5 fruit fly cellular contexts compared by ENCODE assay signal in genomic region chr3L:871713-872112, dm6.
TF ChIP-seq lines count a peak whose summit lies in the region.

Usp10 (plus strand) TSS chr3L:871899.

- peak; percentile 30 for TF ChIP-seq CTCF in whole organism, embryonic (GFP tag; optimal IDR thresholded peaks at IDR 0.05; lab: Kevin White, UChicago)

TF ChIP-seq in whole organism, adult, 20 proteins besides CTCF, POLR2A, EP300 and RAD21:
- TF ChIP-seq CG5204 (GFP tag; optimal IDR thresholded peaks at IDR 0.05; lab: Kevin White, UChicago) (no peak), cnc (optimal IDR thresholded peaks at IDR 0.05; lab: Kevin White, UChicago) (peak; percentile 60 to 92), Hr96 (GFP tag; optimal IDR thresholded peaks at IDR 0.05; lab: Kevin White, UChicago) (no peak), Crg-1 (GFP tag; optimal IDR thresholded peaks at IDR 0.05; lab: Kevin White, UChicago) (no peak), pad (GFP tag; optimal IDR thresholded peaks at IDR 0.05; lab: Kevin White, UChicago) (no peak), CG33017 (tag; optimal IDR thresholded peaks at IDR 0.05; lab: Kevin White, UChicago) (no peak), Mnt (GFP tag; optimal IDR thresholded peaks at IDR 0.05; lab: Kevin White, UChicago) (peak; percentile 48), toe (GFP tag; optimal IDR thresholded peaks at IDR 0.05; lab: Kevin White, UChicago) (no peak), tj (GFP tag; optimal IDR thresholded peaks at IDR 0.05; lab: Kevin White, UChicago) (peak; percentile 53), bab1 (GFP tag; optimal IDR thresholded peaks at IDR 0.05; lab: Kevin White, UChicago) (peak; percentile 19), CG14711 (tag; optimal IDR thresholded peaks at IDR 0.05; lab: Kevin White, UChicago) (peak; percentile 99), CG7101 (tag; optimal IDR thresholded peaks at IDR 0.05; lab: Kevin White, UChicago) (no peak), CG7045 (GFP tag; optimal IDR thresholded peaks at IDR 0.05; lab: Kevin White, UChicago) (no peak), cic (GFP tag; optimal IDR thresholded peaks at IDR 0.05; lab: Kevin White, UChicago) (peak; percentile 43)

TF ChIP-seq in whole organism, embryonic, 481 proteins besides CTCF, POLR2A, EP300 and RAD21 (continues in another document):
- TF ChIP-seq E2f2 (GFP tag; IDR thresholded peaks at IDR 0.05; lab: Robert Waterston, UW) = peak; percentile 99
- TF ChIP-seq CG8765 (GFP tag; IDR thresholded peaks at IDR 0.05; lab: Robert Waterston, UW) = no peak
- no peak for TF ChIP-seq ind (GFP tag; optimal IDR thresholded peaks at IDR 0.05; lab: Kevin White, UChicago)
- TF ChIP-seq CG33557 (GFP tag; optimal IDR thresholded peaks at IDR 0.05; lab: Kevin White, UChicago) = no peak
- no peak for TF ChIP-seq ac (GFP tag; optimal IDR thresholded peaks at IDR 0.05; lab: Kevin White, UChicago)
- no peak for TF ChIP-seq so (GFP tag; IDR thresholded peaks at IDR 0.05; lab: Robert Waterston, UW)
- no peak for TF ChIP-seq CG6813 (GFP tag; optimal IDR thresholded peaks at IDR 0.05; lab: Kevin White, UChicago)
- TF ChIP-seq zf30C (GFP tag; optimal IDR thresholded peaks at IDR 0.05; lab: Kevin White, UChicago) = no peak
- TF ChIP-seq emc (GFP tag; optimal IDR thresholded peaks at IDR 0.05; lab: Kevin White, UChicago) = no peak
- TF ChIP-seq BtbVII (GFP tag; optimal IDR thresholded peaks at IDR 0.05; lab: Kevin White, UChicago) = no peak
- no peak for TF ChIP-seq chm (GFP tag; IDR thresholded peaks at IDR 0.05; lab: Robert Waterston, UW)
- peak; percentile 42 for TF ChIP-seq Myb (GFP tag; optimal IDR thresholded peaks at IDR 0.05; lab: Kevin White, UChicago)
- no peak for TF ChIP-seq Dfd (GFP tag; optimal IDR thresholded peaks at IDR 0.05; lab: Kevin White, UChicago)
- no peak for TF ChIP-seq gro (GFP tag; optimal IDR thresholded peaks at IDR 0.05; lab: Kevin White, UChicago)
- no peak for TF ChIP-seq Fer3 (tag; optimal IDR thresholded peaks at IDR 0.05; lab: Kevin White, UChicago)
- TF ChIP-seq PHDP (tag; optimal IDR thresholded peaks at IDR 0.05; lab: Kevin White, UChicago) = no peak
- no peak for TF ChIP-seq da (GFP tag; optimal IDR thresholded peaks at IDR 0.05; lab: Kevin White, UChicago)
- TF ChIP-seq CG3995 (GFP tag; optimal IDR thresholded peaks at IDR 0.05; lab: Kevin White, UChicago) = peak; percentile 57
- TF ChIP-seq CG3847 (GFP tag; IDR thresholded peaks at IDR 0.05; lab: Robert Waterston, UW) = peak; percentile 71; the same call in 1 of the 2 replicates
- no peak for TF ChIP-seq grn (GFP tag; optimal IDR thresholded peaks at IDR 0.05; lab: Kevin White, UChicago)
- TF ChIP-seq CG1647 (GFP tag; optimal IDR thresholded peaks at IDR 0.05; lab: Kevin White, UChicago) = no peak

TF ChIP-seq in whole organism, prepupa, 60 proteins besides CTCF, POLR2A, EP300 and RAD21:
- TF ChIP-seq CG11762 (GFP tag; optimal IDR thresholded peaks at IDR 0.05; lab: Kevin White, UChicago; ENCODE audit: insufficient read depth) (no peak), svp (GFP tag; lab: Kevin White, UChicago) (peak; percentile 84), lz (GFP tag; optimal IDR thresholded peaks at IDR 0.05; lab: Kevin White, UChicago) (no peak), Smox (GFP tag; optimal IDR thresholded peaks at IDR 0.05; lab: Kevin White, UChicago) (no peak), CG3032 (tag; optimal IDR thresholded peaks at IDR 0.05; lab: Kevin White, UChicago) (no peak), CG32006 (GFP tag; optimal IDR thresholded peaks at IDR 0.05; lab: Kevin White, UChicago) (no peak), CG8632 (GFP tag; optimal IDR thresholded peaks at IDR 0.05; lab: Kevin White, UChicago) (no peak), Eip78C (GFP tag; lab: Kevin White, UChicago) (peak; percentile 39), Ets21C (GFP tag; optimal IDR thresholded peaks at IDR 0.05; lab: Kevin White, UChicago) (no peak), CG7368 (GFP tag; optimal IDR thresholded peaks at IDR 0.05; lab: Kevin White, UChicago) (no peak), spab (GFP tag; optimal IDR thresholded peaks at IDR 0.05; lab: Kevin White, UChicago) (no peak), dac (GFP tag; optimal IDR thresholded peaks at IDR 0.05; lab: Kevin White, UChicago) (no peak), CG15336 (GFP tag; IDR thresholded peaks at IDR 0.05; lab: Robert Waterston, UW) (no peak), Sox14 (GFP tag; optimal IDR thresholded peaks at IDR 0.05; lab: Kevin White, UChicago) (peak; percentile 35), OdsH (GFP tag; optimal IDR thresholded peaks at IDR 0.05; lab: Kevin White, UChicago) (no peak), Lpt (GFP tag; optimal IDR thresholded peaks at IDR 0.05; lab: Kevin White, UChicago) (no peak), cyc (GFP tag; optimal IDR thresholded peaks at IDR 0.05; lab: Kevin White, UChicago) (no peak)
TF ChIP-seq in whole organism, prepupa: peak in this region for 3.

TF ChIP-seq in whole organism, pupa, 21 proteins besides CTCF, POLR2A, EP300 and RAD21:
- TF ChIP-seq fd96Ca (GFP tag; IDR thresholded peaks at IDR 0.05; lab: Robert Waterston, UW) = no peak
- TF ChIP-seq D1 (tag; optimal IDR thresholded peaks at IDR 0.05; lab: Kevin White, UChicago) = no peak
- TF ChIP-seq EcR (GFP tag; optimal IDR thresholded peaks at IDR 0.05; lab: Kevin White, UChicago) = peak; percentile 6

TF ChIP-seq in whole organism, wandering third instar larva, 38 proteins besides CTCF, POLR2A, EP300 and RAD21:
- TF ChIP-seq HLH106 (tag; optimal IDR thresholded peaks at IDR 0.05; lab: Kevin White, UChicago) = no peak
- no peak for TF ChIP-seq fru (GFP tag; optimal IDR thresholded peaks at IDR 0.05; lab: Kevin White, UChicago)
- no peak for TF ChIP-seq Rel (GFP tag; optimal IDR thresholded peaks at IDR 0.05; lab: Kevin White, UChicago)
- TF ChIP-seq Rel (tag; optimal IDR thresholded peaks at IDR 0.05; lab: Kevin White, UChicago) = peak; percentile 68
- no peak for TF ChIP-seq usp (GFP tag; optimal IDR thresholded peaks at IDR 0.05; lab: Kevin White, UChicago)
- TF ChIP-seq Abd-B (GFP tag; optimal IDR thresholded peaks at IDR 0.05; lab: Kevin White, UChicago) = no peak
